Worm (Caenorhabditis elegans) whole organism, late embryonic: ENCODE measurements around the gene hda-2.

Experiments used
- ahr-1 ChIP-seq: sonication (generic microtip); optimal IDR thresholded peaks from 2 replicates; lab custom pipeline; 2016; ENCODE audit warnings: missing genetic modification characterization, missing compliant biosample characterization
- ceh-22 ChIP-seq: sonication (generic microtip); optimal IDR thresholded peaks from 2 replicates; lab custom pipeline; 2017; ENCODE audit warnings: missing biosample characterization, missing genetic modification characterization
- ceh-6 ChIP-seq: fragments of 200-800 bp; sonication (Bioruptor generic); optimal IDR thresholded peaks from 2 replicates; lab custom pipeline; 2018; ENCODE audit warnings: mild to moderate bottlenecking, missing genetic modification characterization, missing compliant biosample characterization
- ceh-9 ChIP-seq: sonication (generic microtip); optimal IDR thresholded peaks from 2 replicates; lab custom pipeline; 2016; ENCODE audit warnings: mild to moderate bottlenecking, missing genetic modification characterization, inconsistent platforms, missing compliant biosample characterization
- dmd-4 ChIP-seq: sonication (generic microtip); optimal IDR thresholded peaks from 2 replicates; lab custom pipeline; 2016; ENCODE audit warnings: borderline replicate concordance, missing genetic modification characterization, missing compliant biosample characterization
- nhr-232 ChIP-seq: sonication (generic microtip); optimal IDR thresholded peaks from 2 replicates; lab custom pipeline; 2016; ENCODE audit warnings: missing genetic modification characterization, missing compliant biosample characterization
- ref-2 ChIP-seq: sonication (generic microtip); optimal IDR thresholded peaks from 2 replicates; lab custom pipeline; 2016; ENCODE audit warnings: missing genetic modification characterization, missing compliant biosample characterization
- unc-55 ChIP-seq: sonication (generic microtip); optimal IDR thresholded peaks from 2 replicates; lab custom pipeline; 2017; ENCODE audit warnings: missing biosample characterization, missing genetic modification reagents, missing genetic modification characterization

- TF ChIP-seq nhr-232 (tag; lab: Kevin White, UChicago) (no peak), ceh-6 (GFP tag; lab: Kevin White, UChicago) (no peak), unc-55 (GFP tag; lab: Kevin White, UChicago) (no peak), ceh-22 (tag; lab: Kevin White, UChicago) (no peak), ceh-9 (tag; lab: Kevin White, UChicago) (no peak), dmd-4 (tag; lab: Kevin White, UChicago) (no peak), ahr-1 (no peak), ref-2 (tag; lab: Kevin White, UChicago) (no peak)
These were observed 43.6 kb upstream of the hda-2 start, which contains the start of gene pdha-1 for ce11 chrII:8065985-8066384.
